Worm (Caenorhabditis elegans) whole organism, L1 larva: Measurements from ENCODE around the gene txdc-17.
A peak's percentile ranks its signal among the peaks of the same experiment; 100 is the strongest.

Experiments
- C16A3.4 ChIP-seq: fragments of 150-350 bp; optimal IDR thresholded peaks from 2 replicates; lab custom pipeline; 2014; ENCODE audit warnings: missing biosample characterization, missing genetic modification characterization
- aha-1 ChIP-seq: fragments of 150-350 bp; optimal IDR thresholded peaks from 2 replicates; lab custom pipeline; 2014; ENCODE audit warnings: missing biosample characterization, missing genetic modification characterization
- blmp-1 ChIP-seq: fragments of 150-350 bp; optimal IDR thresholded peaks from 2 replicates; lab custom pipeline; 2014; ENCODE audit warnings: missing biosample characterization, missing genetic modification characterization
- ceh-63 ChIP-seq: fragments of 200-800 bp; sonication (Bioruptor generic); optimal IDR thresholded peaks from 2 replicates; lab custom pipeline; 2018; ENCODE audit warnings: mild to moderate bottlenecking, missing genetic modification characterization, missing compliant biosample characterization
- ceh-8 ChIP-seq: fragments of 200-800 bp; sonication (Bioruptor generic); optimal IDR thresholded peaks from 2 replicates; lab custom pipeline; 2018; ENCODE audit warnings: mild to moderate bottlenecking, missing genetic modification characterization, moderate library complexity, missing compliant biosample characterization
- ceh-82 ChIP-seq, 3 experiments: fragments of 150-350 bp in 1 of 3; sonication (generic microtip) in 2 of 3; optimal IDR thresholded peaks; 2 replicates each; lab custom pipeline; 2014 to 2017; ENCODE audit warnings: missing biosample characterization in 3 of 3, missing genetic modification characterization in 3 of 3
- ceh-88 ChIP-seq: fragments of 200-800 bp; sonication (Bioruptor generic); IDR thresholded peaks from 2 replicates; pipeline ENCODE4 v1.3.6; 2022; ENCODE audit warnings: missing genetic modification characterization, missing compliant biosample characterization
- dpl-1 ChIP-seq, 3 experiments: fragments of 150-350 bp in 2 of 3; sonication (generic microtip) in 1 of 3; optimal IDR thresholded peaks; 2 replicates each; lab custom pipeline; 2014 to 2017; ENCODE audit warnings: missing biosample characterization in 3 of 3, missing genetic modification characterization in 3 of 3, missing genetic modification reagents in 3 of 3
- efl-1 ChIP-seq, 4 experiments: fragments of 150-350 bp; optimal IDR thresholded peaks in 3 of 4; peaks in 1 of 4; 1 replicate in 1 of 4; 2 replicates in 3 of 4; lab custom pipeline; 2014; ENCODE audit warnings: missing biosample characterization in 2 of 4, missing genetic modification characterization in 2 of 4, missing genetic modification reagents in 2 of 4
- efl-3 ChIP-seq: fragments of 200-800 bp; sonication (Bioruptor generic); optimal IDR thresholded peaks from 2 replicates; lab custom pipeline; 2018; ENCODE audit warnings: mild to moderate bottlenecking, missing genetic modification characterization, missing compliant biosample characterization
- elt-2 ChIP-seq: sonication (generic microtip); optimal IDR thresholded peaks from 2 replicates; lab custom pipeline; 2016; ENCODE audit warnings: missing genetic modification characterization, mild to moderate bottlenecking, inconsistent platforms, missing compliant biosample characterization, missing genetic modification reagents
- elt-3 ChIP-seq, 6 experiments: fragments of 150-350 bp in 1 of 6; sonication (generic microtip); optimal IDR thresholded peaks; 2 replicates each; lab custom pipeline; 2017 to 2018; ENCODE audit warnings: missing biosample characterization in 6 of 6, missing genetic modification characterization in 6 of 6, inconsistent platforms in 1 of 6
- ets-5 ChIP-seq: fragments of 200-800 bp; sonication (Bioruptor generic); IDR thresholded peaks from 2 replicates; pipeline ENCODE4 v1.3.6; 2022; ENCODE audit warnings: missing genetic modification characterization, missing compliant biosample characterization
- fos-1 ChIP-seq: fragments of 150-350 bp; optimal IDR thresholded peaks from 2 replicates; lab custom pipeline; 2014; ENCODE audit warnings: missing biosample characterization, missing genetic modification characterization
- grh-1 ChIP-seq: fragments of 200-800 bp; sonication (Bioruptor generic); IDR thresholded peaks from 2 replicates; pipeline ENCODE4 v1.3.6; 2022; ENCODE audit warnings: missing genetic modification reagents, missing genetic modification characterization, missing compliant biosample characterization
- hpl-2 ChIP-seq: fragments of 150-350 bp; optimal IDR thresholded peaks from 2 replicates; lab custom pipeline; 2014; ENCODE audit warnings: missing biosample characterization, missing genetic modification reagents, missing genetic modification characterization
- irx-1 ChIP-seq: sonication (generic microtip); optimal IDR thresholded peaks from 2 replicates; lab custom pipeline; 2016; ENCODE audit warnings: missing genetic modification characterization, missing compliant biosample characterization
- isw-1 ChIP-seq: fragments of 200-800 bp; sonication (Bioruptor generic); IDR thresholded peaks from 2 replicates; pipeline ENCODE4 v1.3.6; 2022; ENCODE audit warnings: missing genetic modification characterization, missing compliant biosample characterization
- lin-13 ChIP-seq: fragments of 150-350 bp; optimal IDR thresholded peaks from 2 replicates; lab custom pipeline; 2014; ENCODE audit warnings: missing biosample characterization, missing genetic modification reagents, missing genetic modification characterization
- lin-14 ChIP-seq: fragments of 200-800 bp; sonication (Bioruptor generic); optimal IDR thresholded peaks from 2 replicates; lab custom pipeline; 2018; ENCODE audit warnings: mild to moderate bottlenecking, missing genetic modification characterization, moderate library complexity, missing compliant biosample characterization
- lin-35 ChIP-seq, 2 experiments: fragments of 150-350 bp; optimal IDR thresholded peaks; 2 replicates each; lab custom pipeline; 2014; ENCODE audit warnings: missing biosample characterization in 2 of 2, missing genetic modification characterization in 2 of 2, missing genetic modification reagents in 2 of 2
- lin-39 ChIP-seq: fragments of 150-350 bp; optimal IDR thresholded peaks from 2 replicates; lab custom pipeline; 2014; ENCODE audit warnings: missing biosample characterization, missing genetic modification reagents, missing genetic modification characterization
- lsy-2 ChIP-seq, 2 experiments: fragments of 150-350 bp; optimal IDR thresholded peaks; 2 replicates each; lab custom pipeline; 2014; ENCODE audit warnings: missing biosample characterization in 2 of 2, missing genetic modification characterization in 2 of 2
- mab-9 ChIP-seq: fragments of 200-800 bp; sonication (Bioruptor generic); IDR thresholded peaks from 2 replicates; pipeline ENCODE4 v1.3.6; 2022; ENCODE audit warnings: missing genetic modification reagents, missing genetic modification characterization, missing compliant biosample characterization
- mdl-1 ChIP-seq, 2 experiments: fragments of 150-350 bp; optimal IDR thresholded peaks; 2 replicates each; lab custom pipeline; 2014 to 2017; ENCODE audit warnings: missing biosample characterization in 2 of 2, missing genetic modification characterization in 2 of 2, inconsistent platforms in 1 of 2
- mep-1 ChIP-seq: fragments of 150-350 bp; optimal IDR thresholded peaks from 2 replicates; lab custom pipeline; 2014; ENCODE audit warnings: missing biosample characterization, missing genetic modification characterization
- nhr-12 ChIP-seq: sonication (generic microtip); optimal IDR thresholded peaks from 2 replicates; lab custom pipeline; 2017; ENCODE audit warnings: missing biosample characterization, missing genetic modification characterization
- nhr-19 ChIP-seq: fragments of 200-800 bp; sonication (Bioruptor generic); conservative IDR thresholded peaks from 2 replicates; pipeline ENCODE4 v1.3.6; 2022; ENCODE audit warnings: missing genetic modification characterization, missing compliant biosample characterization
- nhr-20 ChIP-seq: sonication (generic microtip); optimal IDR thresholded peaks from 2 replicates; lab custom pipeline; 2016; ENCODE audit warnings: mild to moderate bottlenecking, missing genetic modification characterization, missing compliant biosample characterization
- nhr-47 ChIP-seq: sonication (generic microtip); optimal IDR thresholded peaks from 2 replicates; lab custom pipeline; 2016; ENCODE audit warnings: mild to moderate bottlenecking, missing genetic modification characterization, moderate library complexity, missing compliant biosample characterization
- nhr-71 ChIP-seq: sonication (generic microtip); optimal IDR thresholded peaks from 2 replicates; lab custom pipeline; 2016; ENCODE audit warnings: mild to moderate bottlenecking, missing genetic modification characterization, moderate library complexity, missing compliant biosample characterization
- nhr-76 ChIP-seq: sonication (generic microtip); optimal IDR thresholded peaks from 2 replicates; lab custom pipeline; 2017; ENCODE audit warnings: missing biosample characterization, missing genetic modification characterization
- nhr-77 ChIP-seq: fragments of 150-350 bp; optimal IDR thresholded peaks from 2 replicates; lab custom pipeline; 2014; ENCODE audit warnings: missing biosample characterization, missing genetic modification characterization
- nhr-85 ChIP-seq: sonication (generic microtip); peaks from one replicate; lab custom pipeline; 2016; ENCODE audit warnings: missing genetic modification characterization, inconsistent platforms, missing compliant biosample characterization
- nhr-90 ChIP-seq: sonication (generic microtip); optimal IDR thresholded peaks from 2 replicates; lab custom pipeline; 2016; ENCODE audit warnings: mild to moderate bottlenecking, missing genetic modification characterization, missing compliant biosample characterization; ENCODE audit not compliant: poor library complexity
- pax-3 ChIP-seq: fragments of 200-800 bp; sonication (Bioruptor generic); optimal IDR thresholded peaks from 2 replicates; lab custom pipeline; 2018; ENCODE audit warnings: mild to moderate bottlenecking, missing genetic modification characterization, moderate library complexity, missing compliant biosample characterization
- pqm-1 ChIP-seq: sonication (generic microtip); optimal IDR thresholded peaks from 3 replicates; lab custom pipeline; 2017; ENCODE audit warnings: missing biosample characterization, missing genetic modification characterization
- rnt-1 ChIP-seq: sonication (generic microtip); optimal IDR thresholded peaks from 2 replicates; lab custom pipeline; 2016; ENCODE audit warnings: mild to moderate bottlenecking, missing genetic modification characterization, moderate library complexity, missing compliant biosample characterization
- skn-1 ChIP-seq: fragments of 150-350 bp; optimal IDR thresholded peaks from 2 replicates; lab custom pipeline; 2014; ENCODE audit warnings: missing biosample characterization, missing genetic modification characterization
- snpc-4 ChIP-seq: fragments of 150-350 bp; optimal IDR thresholded peaks from 2 replicates; lab custom pipeline; 2014; ENCODE audit warnings: missing biosample characterization, missing genetic modification characterization
- snu-23 ChIP-seq: sonication (generic microtip); optimal IDR thresholded peaks from 2 replicates; lab custom pipeline; 2016; ENCODE audit warnings: missing genetic modification characterization, missing compliant biosample characterization
- sptf-1 ChIP-seq: fragments of 150-350 bp; optimal IDR thresholded peaks from 2 replicates; lab custom pipeline; 2014; ENCODE audit warnings: missing biosample characterization, missing genetic modification characterization
- sup-37 ChIP-seq: fragments of 200-800 bp; sonication (Bioruptor generic); optimal IDR thresholded peaks from 2 replicates; lab custom pipeline; 2018; ENCODE audit warnings: mild to moderate bottlenecking, missing genetic modification characterization, missing compliant biosample characterization
- swsn-7 ChIP-seq: sonication (generic microtip); optimal IDR thresholded peaks from 2 replicates; lab custom pipeline; 2016; ENCODE audit warnings: missing genetic modification characterization, missing compliant biosample characterization
- tbx-2 ChIP-seq: sonication (generic microtip); optimal IDR thresholded peaks from 2 replicates; lab custom pipeline; 2016; ENCODE audit warnings: missing genetic modification characterization, missing compliant biosample characterization
- unc-130 ChIP-seq: fragments of 150-350 bp; optimal IDR thresholded peaks from 2 replicates; lab custom pipeline; 2017; ENCODE audit warnings: missing biosample characterization, missing genetic modification characterization, inconsistent platforms
- unc-30 ChIP-seq: sonication (generic microtip); optimal IDR thresholded peaks from 2 replicates; lab custom pipeline; 2017; ENCODE audit warnings: missing biosample characterization, missing genetic modification characterization
- unc-86 ChIP-seq: sonication (generic microtip); optimal IDR thresholded peaks from 2 replicates; lab custom pipeline; 2016; ENCODE audit warnings: missing genetic modification characterization, missing compliant biosample characterization
- xbp-1 ChIP-seq: sonication (generic microtip); optimal IDR thresholded peaks from 2 replicates; lab custom pipeline; 2016; ENCODE audit warnings: missing genetic modification characterization, missing compliant biosample characterization

txdc-17 gene

ce11 chrIII:2874144-2874868 lies 39.8 kb downstream of the txdc-17 start, which contains the start of gene klf-1 (continued):
- TF ChIP-seq nhr-76 (tag; lab: Kevin White, UChicago) (no peak), grh-1 (no peak), nhr-12 (tag; lab: Kevin White, UChicago) (no peak), swsn-7 (tag; lab: Kevin White, UChicago) (no peak), ceh-88 (GFP tag; lab: Robert Waterston, UW) (no peak), xbp-1 (tag; lab: Kevin White, UChicago) (no peak)

DNA sequence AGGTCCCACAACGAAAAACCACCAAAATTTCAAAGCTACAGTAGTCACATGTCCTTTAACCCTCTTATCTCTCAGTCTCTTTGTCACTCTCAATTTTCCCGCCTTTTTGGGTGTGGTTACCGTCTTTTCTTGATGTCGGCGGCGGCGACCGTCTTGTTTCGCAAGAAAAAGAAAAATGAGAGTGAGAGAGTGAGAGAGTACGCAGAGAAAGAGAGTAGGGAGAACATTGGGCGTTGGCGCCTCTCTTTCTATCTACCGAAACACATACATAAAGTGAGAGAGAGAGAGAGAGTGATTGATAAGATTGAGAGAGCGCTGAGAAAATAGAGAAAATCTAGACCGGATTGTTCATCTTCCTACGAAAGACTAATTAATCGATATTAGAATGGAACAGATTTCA lies 41.5 kb downstream of the txdc-17 start:
- TF ChIP-seq ceh-88 (GFP tag; lab: Robert Waterston, UW) (no peak), efl-3 (GFP tag; lab: Kevin White, UChicago) (peak; percentile 63), lsy-2 (tag; optimal IDR thresholded peaks at IDR 0.05; lab: Kevin White, UChicago) (peak; percentile 62 to 79), isw-1 (GFP tag; lab: Robert Waterston, UW) (no peak), pqm-1 (tag; lab: Kevin White, UChicago) (no peak), nhr-77 (peak; percentile 71), pax-3 (tag; lab: Kevin White, UChicago) (no peak), lin-35 (GFP tag; optimal IDR thresholded peaks at IDR 0.05; lab: Kevin White, UChicago) (peak; percentile 39 to 79), nhr-20 (tag; lab: Kevin White, UChicago) (peak; percentile 90), nhr-90 (peak; percentile 86), unc-86 (tag; lab: Kevin White, UChicago) (no peak), irx-1 (tag; lab: Kevin White, UChicago) (peak; percentile 58), efl-1 (optimal IDR thresholded peaks at IDR 0.05; lab: Kevin White, UChicago) (peak; percentile 55 to 70), efl-1 (GFP tag; optimal IDR thresholded peaks at IDR 0.05 in 1 of 2; lab: Kevin White, UChicago) (peak; percentile 23 to 64), dpl-1 (GFP tag; optimal IDR thresholded peaks at IDR 0.05; lab: Kevin White, UChicago) (peak; percentile 67 to 76 (median 73)), sptf-1 (tag; lab: Kevin White, UChicago) (no peak), mdl-1 (tag; optimal IDR thresholded peaks at IDR 0.05; lab: Kevin White, UChicago) (peak in 1 of 2 experiments; percentile 58), aha-1 (tag; lab: Kevin White, UChicago) (no peak), elt-2 (peak; percentile 84), ceh-63 (GFP tag; lab: Kevin White, UChicago) (no peak), blmp-1 (peak; percentile 97), skn-1 (tag; lab: Kevin White, UChicago) (peak; percentile 59), ceh-8 (GFP tag; lab: Kevin White, UChicago) (no peak), snu-23 (GFP tag; lab: Kevin White, UChicago) (peak; percentile 84), mep-1 (tag; lab: Kevin White, UChicago) (peak; percentile 80), unc-130 (no peak), hpl-2 (GFP tag; lab: Kevin White, UChicago) (peak; percentile 62), ceh-82 (tag; optimal IDR thresholded peaks at IDR 0.05; lab: Kevin White, UChicago) (peak in 1 of 3 experiments; percentile 16), C16A3.4 (tag; lab: Kevin White, UChicago) (peak; percentile 43), nhr-47 (tag; lab: Kevin White, UChicago) (peak; percentile 63), elt-3 (tag; optimal IDR thresholded peaks at IDR 0.05; lab: Kevin White, UChicago) (peak; percentile 34 to 96 (median 92)), tbx-2 (peak; percentile 72), grh-1 (peak; percentile 80), swsn-7 (tag; lab: Kevin White, UChicago) (peak; percentile 48), nhr-19 (GFP tag; lab: Robert Waterston, UW) (peak; percentile 66), fos-1 (peak; percentile 45), sup-37 (GFP tag; lab: Kevin White, UChicago) (no peak), lin-39 (no peak), ets-5 (GFP tag; lab: Robert Waterston, UW) (no peak), mab-9 (GFP tag; lab: Robert Waterston, UW) (no peak), unc-30 (tag; lab: Kevin White, UChicago) (no peak), lin-13 (peak; percentile 75), nhr-71 (tag; lab: Kevin White, UChicago) (peak; percentile 90), rnt-1 (tag; lab: Kevin White, UChicago) (peak; percentile 50), snpc-4 (tag; lab: Kevin White, UChicago) (no peak), nhr-85 (peak; percentile 99), lin-14 (GFP tag; lab: Kevin White, UChicago) (peak; percentile 95)
